Fruit fly (Drosophila melanogaster): ENCODE measurements around the gene CG31142.

Gene CG31142

dm6 chr3R:23921701-23922501 is 7.1 kb upstream of the CG31142 start (continued):
- TF ChIP-seq Oaz (GFP tag; IDR thresholded peaks at IDR 0.05): peak; percentile 38; the same call in 1 of the 2 replicates
- no peak for TF ChIP-seq CG14860 (GFP tag; IDR thresholded peaks at IDR 0.05; ENCODE audit: partially characterized antibody)
- no peak for TF ChIP-seq en (GFP tag; optimal IDR thresholded peaks at IDR 0.05)
- no peak for TF ChIP-seq croc (GFP tag; conservative IDR thresholded peaks at IDR 0.05)
- peak; percentile 38 for TF ChIP-seq Blimp-1 (GFP tag; optimal IDR thresholded peaks at IDR 0.05)
- TF ChIP-seq tio (GFP tag; optimal IDR thresholded peaks at IDR 0.05): no peak
- no peak for TF ChIP-seq CG8290 (GFP tag; optimal IDR thresholded peaks at IDR 0.05)
- TF ChIP-seq CG8290 (tag; optimal IDR thresholded peaks at IDR 0.05): peak in 1 of 2 experiments; percentile 78
- TF ChIP-seq knrl (GFP tag; IDR thresholded peaks at IDR 0.05; ENCODE audit: partially characterized antibody): no peak; the same call in 2 of the 3 replicates
- TF ChIP-seq vnd (GFP tag; IDR thresholded peaks at IDR 0.05; ENCODE audit: partially characterized antibody): no peak
- TF ChIP-seq CG12769 (tag; optimal IDR thresholded peaks at IDR 0.05): peak; percentile 87
- peak; percentile 49 for TF ChIP-seq grau (tag; optimal IDR thresholded peaks at IDR 0.05)
- 0 out of 2 replicates have a peak, but pooled peaks have one; percentile 51 for TF ChIP-seq ara (GFP tag; IDR thresholded peaks at IDR 0.05)
- TF ChIP-seq CG7556 (GFP tag; optimal IDR thresholded peaks at IDR 0.05): peak; percentile 25
- TF ChIP-seq lilli (GFP tag; optimal IDR thresholded peaks at IDR 0.05): no peak
- no peak for TF ChIP-seq Lpt (GFP tag; optimal IDR thresholded peaks at IDR 0.05)
- peak; percentile 20; the same call in 1 of the 2 replicates for TF ChIP-seq CG14014 (GFP tag; IDR thresholded peaks at IDR 0.05)
- TF ChIP-seq CG1024 (GFP tag; IDR thresholded peaks at IDR 0.05): no peak; the same call in 1 of the 2 replicates
- peak; percentile 56 for TF ChIP-seq Hey (tag; optimal IDR thresholded peaks at IDR 0.05)
- TF ChIP-seq Xbp1 (GFP tag; optimal IDR thresholded peaks at IDR 0.05): peak; percentile 63
- TF ChIP-seq eyg (GFP tag; optimal IDR thresholded peaks at IDR 0.05): no peak
- TF ChIP-seq CG10565 (GFP tag; optimal IDR thresholded peaks at IDR 0.05): no peak
- peak; percentile 27 for TF ChIP-seq CG10979 (tag; optimal IDR thresholded peaks at IDR 0.05)
- no peak for TF ChIP-seq sim (GFP tag; IDR thresholded peaks at IDR 0.05)
- TF ChIP-seq Side (GFP tag; optimal IDR thresholded peaks at IDR 0.05): peak; percentile 38
- TF ChIP-seq trh (GFP tag; optimal IDR thresholded peaks at IDR 0.05): no peak
- TF ChIP-seq Sry-δ (GFP tag; optimal IDR thresholded peaks at IDR 0.05): no peak
- peak; percentile 2 for TF ChIP-seq shn (GFP tag; optimal IDR thresholded peaks at IDR 0.05)
- no peak for TF ChIP-seq bcd (GFP tag; optimal IDR thresholded peaks at IDR 0.05)
- 0 out of 3 replicates have a peak, but pooled peaks have one; percentile 57 for TF ChIP-seq CG11456 (GFP tag; IDR thresholded peaks at IDR 0.05)
- no peak for TF ChIP-seq CG6254 (GFP tag; optimal IDR thresholded peaks at IDR 0.05)
- TF ChIP-seq ftz-f1 (GFP tag; optimal IDR thresholded peaks at IDR 0.05): peak; percentile 90
- TF ChIP-seq CG15073 (GFP tag; optimal IDR thresholded peaks at IDR 0.05): no peak
- TF ChIP-seq CG32772 (GFP tag; IDR thresholded peaks at IDR 0.05): 0 out of 2 replicates have a peak, but pooled peaks have one; percentile 7
- peak; percentile 21; the same call in 1 of the 2 replicates for TF ChIP-seq esg (GFP tag; conservative IDR thresholded peaks at IDR 0.05)
- TF ChIP-seq CG7271 (tag; optimal IDR thresholded peaks at IDR 0.05): no peak
- no peak for TF ChIP-seq CG30431 (GFP tag; optimal IDR thresholded peaks at IDR 0.05)
- peak; percentile 61 for TF ChIP-seq H2.0 (GFP tag; IDR thresholded peaks at IDR 0.05)
- TF ChIP-seq twi (tag; optimal IDR thresholded peaks at IDR 0.05): peak; percentile 15
- TF ChIP-seq CG1647 (GFP tag; optimal IDR thresholded peaks at IDR 0.05): no peak
- peak; percentile 87 for TF ChIP-seq pros (GFP tag; optimal IDR thresholded peaks at IDR 0.05)
- TF ChIP-seq jumu (GFP tag; optimal IDR thresholded peaks at IDR 0.05): no peak
- TF ChIP-seq CG13287 (GFP tag; IDR thresholded peaks at IDR 0.05; ENCODE audit: partially characterized antibody): peak; percentile 5
- TF ChIP-seq CG7928 (GFP tag; optimal IDR thresholded peaks at IDR 0.05): no peak
- no peak for TF ChIP-seq dimm (GFP tag; IDR thresholded peaks at IDR 0.05)
- no peak for TF ChIP-seq CG14667 (GFP tag; IDR thresholded peaks at IDR 0.05)
- peak; percentile 26 for TF ChIP-seq ac (GFP tag; optimal IDR thresholded peaks at IDR 0.05)
- no peak for TF ChIP-seq CG15601 (tag; optimal IDR thresholded peaks at IDR 0.05)
- TF ChIP-seq zfh2 (GFP tag; optimal IDR thresholded peaks at IDR 0.05): no peak
- peak; percentile 48 for TF ChIP-seq CG3281 (GFP tag; optimal IDR thresholded peaks at IDR 0.05)

All from whole organism, embryonic.